Worm (Caenorhabditis elegans) whole organism, L2 larva: ENCODE data around the gene Y97E10AR.1.
A peak's percentile ranks its signal among the peaks of the same experiment; 100 is the strongest.

Experiments used
- C34F6.9 ChIP-seq: fragments of 150-350 bp; optimal IDR thresholded peaks from 2 replicates; lab custom pipeline; 2014; ENCODE audit warnings: missing biosample characterization, missing genetic modification characterization
- R02D3.7 ChIP-seq: fragments of 150-350 bp; optimal IDR thresholded peaks from 2 replicates; lab custom pipeline; 2014; ENCODE audit warnings: missing biosample characterization, missing genetic modification characterization
- Y55F3AM.14 ChIP-seq: fragments of 200-800 bp; sonication (Bioruptor generic); optimal IDR thresholded peaks from 2 replicates; lab custom pipeline; 2018; ENCODE audit warnings: mild to moderate bottlenecking, missing genetic modification characterization, missing compliant biosample characterization
- ZK546.5 ChIP-seq: sonication (generic microtip); optimal IDR thresholded peaks from 2 replicates; lab custom pipeline; 2017; ENCODE audit warnings: missing biosample characterization, missing genetic modification characterization
- aly-2 ChIP-seq: fragments of 150-350 bp; optimal IDR thresholded peaks from 2 replicates; lab custom pipeline; 2014; ENCODE audit warnings: missing biosample characterization, missing genetic modification characterization
- ama-1 ChIP-seq: fragments of 150-350 bp; optimal IDR thresholded peaks from 2 replicates; lab custom pipeline; 2018; ENCODE audit warnings: inconsistent platforms
- blmp-1 ChIP-seq: sonication (generic microtip); optimal IDR thresholded peaks from 2 replicates; lab custom pipeline; 2017; ENCODE audit warnings: missing genetic modification characterization, mild to moderate bottlenecking, missing compliant biosample characterization, antibody characterized with exemption, moderate library complexity; ENCODE audit not compliant: insufficient read depth
- ceh-16 ChIP-seq: fragments of 150-350 bp; optimal IDR thresholded peaks from 2 replicates; lab custom pipeline; 2014; ENCODE audit warnings: missing biosample characterization, missing genetic modification characterization
- ceh-82 ChIP-seq: fragments of 150-350 bp; optimal IDR thresholded peaks from 2 replicates; lab custom pipeline; 2014; ENCODE audit warnings: missing biosample characterization, missing genetic modification characterization
- crh-2 ChIP-seq: sonication (generic microtip); optimal IDR thresholded peaks from 2 replicates; lab custom pipeline; 2017; ENCODE audit warnings: missing biosample characterization, missing genetic modification characterization
- dmd-4 ChIP-seq: sonication (generic microtip); optimal IDR thresholded peaks from 2 replicates; lab custom pipeline; 2017; ENCODE audit warnings: missing biosample characterization, missing genetic modification characterization
- egl-27 ChIP-seq: sonication (generic microtip); optimal IDR thresholded peaks from 3 replicates; lab custom pipeline; 2017; ENCODE audit warnings: missing biosample characterization, missing genetic modification reagents, missing genetic modification characterization
- elt-3 ChIP-seq: sonication (generic microtip); optimal IDR thresholded peaks from 2 replicates; lab custom pipeline; 2017; ENCODE audit warnings: missing biosample characterization, missing genetic modification characterization
- fos-1 ChIP-seq: fragments of 150-350 bp; optimal IDR thresholded peaks from 2 replicates; lab custom pipeline; 2014; ENCODE audit warnings: missing biosample characterization, missing genetic modification characterization
- gmeb-1 ChIP-seq: fragments of 150-350 bp; optimal IDR thresholded peaks from 2 replicates; lab custom pipeline; 2014; ENCODE audit warnings: missing biosample characterization, missing genetic modification characterization
- lin-13 ChIP-seq: fragments of 150-350 bp; optimal IDR thresholded peaks from 2 replicates; lab custom pipeline; 2014; ENCODE audit warnings: missing biosample characterization, missing genetic modification reagents, missing genetic modification characterization
- mbf-1 ChIP-seq: sonication (generic microtip); optimal IDR thresholded peaks from 2 replicates; lab custom pipeline; 2017; ENCODE audit warnings: missing biosample characterization, missing genetic modification characterization
- mdl-1 ChIP-seq, 2 experiments: fragments of 150-350 bp in 1 of 2; sonication (generic microtip) in 1 of 2; optimal IDR thresholded peaks; 2 replicates each; lab custom pipeline; 2017; ENCODE audit warnings: missing biosample characterization in 2 of 2, missing genetic modification characterization in 2 of 2
- nhr-10 ChIP-seq: sonication (generic microtip); optimal IDR thresholded peaks from 2 replicates; lab custom pipeline; 2017; ENCODE audit warnings: missing biosample characterization, missing genetic modification characterization
- nhr-12 ChIP-seq: fragments of 150-350 bp; optimal IDR thresholded peaks from 2 replicates; lab custom pipeline; 2014; ENCODE audit warnings: missing biosample characterization, missing genetic modification characterization
- nhr-129 ChIP-seq: fragments of 150-350 bp; optimal IDR thresholded peaks from 2 replicates; lab custom pipeline; 2014; ENCODE audit warnings: missing biosample characterization, missing genetic modification characterization
- nhr-21 ChIP-seq: fragments of 150-350 bp; optimal IDR thresholded peaks from 2 replicates; lab custom pipeline; 2014; ENCODE audit warnings: missing biosample characterization, missing genetic modification characterization
- nhr-23 ChIP-seq: fragments of 150-350 bp; optimal IDR thresholded peaks from 2 replicates; lab custom pipeline; 2014; ENCODE audit warnings: missing biosample characterization, missing genetic modification reagents, missing genetic modification characterization
- nhr-237 ChIP-seq: fragments of 150-350 bp; optimal IDR thresholded peaks from 2 replicates; lab custom pipeline; 2014; ENCODE audit warnings: missing biosample characterization, missing genetic modification characterization
- nhr-25 ChIP-seq: fragments of 150-350 bp; sonication (generic microtip); optimal IDR thresholded peaks from 3 replicates; lab custom pipeline; 2014; ENCODE audit warnings: missing biosample characterization, missing genetic modification characterization
- nhr-6 ChIP-seq: fragments of 150-350 bp; optimal IDR thresholded peaks from 2 replicates; lab custom pipeline; 2014; ENCODE audit warnings: missing biosample characterization, missing genetic modification characterization
- peb-1 ChIP-seq: fragments of 150-350 bp; optimal IDR thresholded peaks from 2 replicates; lab custom pipeline; 2014; ENCODE audit warnings: missing biosample characterization, missing genetic modification characterization
- sem-4 ChIP-seq: fragments of 150-350 bp; optimal IDR thresholded peaks from 2 replicates; lab custom pipeline; 2014; ENCODE audit warnings: missing biosample characterization, missing genetic modification reagents, missing genetic modification characterization
- sma-3 ChIP-seq: sonication (generic microtip); optimal IDR thresholded peaks from 2 replicates; lab custom pipeline; 2016; ENCODE audit warnings: missing genetic modification reagents, missing genetic modification characterization, missing compliant biosample characterization
- sma-9 ChIP-seq, 2 experiments: fragments of 150-350 bp in 1 of 2; sonication (generic microtip) in 1 of 2; optimal IDR thresholded peaks; 2 replicates each; lab custom pipeline; 2014 to 2016; ENCODE audit warnings: missing genetic modification characterization in 2 of 2, mild to moderate bottlenecking in 1 of 2, missing biosample characterization in 1 of 2, missing compliant biosample characterization in 1 of 2, missing genetic modification reagents in 1 of 2, moderate library complexity in 1 of 2
- snpc-4 ChIP-seq: fragments of 150-350 bp; optimal IDR thresholded peaks from 2 replicates; lab custom pipeline; 2014; ENCODE audit warnings: missing biosample characterization, missing genetic modification characterization
- unc-55 ChIP-seq: fragments of 150-350 bp; sonication (generic microtip); optimal IDR thresholded peaks from 3 replicates; lab custom pipeline; 2014; ENCODE audit warnings: missing biosample characterization, missing genetic modification reagents, missing genetic modification characterization
- zag-1 ChIP-seq: fragments of 150-350 bp; optimal IDR thresholded peaks from 2 replicates; lab custom pipeline; 2014; ENCODE audit warnings: missing biosample characterization, missing genetic modification characterization
- ztf-1 ChIP-seq: fragments of 200-800 bp; sonication (Bioruptor generic); conservative IDR thresholded peaks from 2 replicates; pipeline ENCODE4 v1.3.6; 2022; ENCODE audit warnings: missing genetic modification characterization, missing compliant biosample characterization
- ztf-11 ChIP-seq: sonication (generic microtip); optimal IDR thresholded peaks from 2 replicates; lab custom pipeline; 2017; ENCODE audit warnings: missing biosample characterization, missing genetic modification characterization
- ztf-4 ChIP-seq: fragments of 150-350 bp; optimal IDR thresholded peaks from 2 replicates; lab custom pipeline; 2014; ENCODE audit warnings: missing biosample characterization, missing genetic modification characterization

Y97E10AR.1 gene

ce11 chrV:7955168-7955567 lies 46.1 kb upstream of the Y97E10AR.1 start, which contains the start of gene F26D11.12:
TSS of gene F26D11.12 (minus strand) at chrV:7955312.
- TF ChIP-seq fos-1 (tag; lab: Kevin White, UChicago): peak; percentile 6
- TF ChIP-seq ama-1: no peak
- TF ChIP-seq ztf-11 (tag; lab: Kevin White, UChicago): no peak
- TF ChIP-seq unc-55: peak; percentile 58
- TF ChIP-seq gmeb-1 (tag; lab: Kevin White, UChicago): peak; percentile 59
- TF ChIP-seq nhr-21 (tag; lab: Kevin White, UChicago): no peak
- peak; percentile 43 for TF ChIP-seq crh-2 (tag; lab: Kevin White, UChicago)
- no peak for TF ChIP-seq sma-9 (GFP tag; optimal IDR thresholded peaks at IDR 0.05; lab: Kevin White, UChicago)
- no peak for TF ChIP-seq sma-9 (tag; optimal IDR thresholded peaks at IDR 0.05; lab: Kevin White, UChicago)
- TF ChIP-seq C34F6.9: peak; percentile 18
- peak; percentile 49 for TF ChIP-seq nhr-129 (tag; lab: Kevin White, UChicago)

DNA sequence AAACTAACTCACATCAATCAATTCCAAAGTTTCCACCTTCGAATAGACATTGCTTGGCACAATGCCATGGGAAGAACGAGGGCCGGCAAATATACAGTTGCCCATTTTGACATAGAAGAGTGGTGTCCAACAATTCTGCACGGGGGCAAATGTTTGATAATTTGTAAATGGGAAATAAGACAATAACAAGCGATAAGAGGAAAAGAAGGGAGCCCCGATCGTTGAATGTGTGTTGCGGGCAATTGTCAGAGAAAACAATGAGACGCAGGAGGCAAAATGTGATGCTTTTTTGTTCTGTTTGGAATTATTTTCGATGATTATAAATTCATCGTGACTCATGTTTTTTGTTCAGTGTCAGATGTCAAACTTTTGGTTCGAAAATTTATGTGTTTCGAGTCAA lies 45.0 kb upstream of the Y97E10AR.1 start, which contains the start of gene pals-34:
Gene pals-34 (minus strand): TSS at position 280 of the 400 bp plus-strand sequence.
- TF ChIP-seq nhr-10 (tag; lab: Kevin White, UChicago) (no peak), egl-27 (tag; lab: Kevin White, UChicago) (no peak), nhr-129 (tag; lab: Kevin White, UChicago) (no peak), ztf-11 (tag; lab: Kevin White, UChicago) (no peak), sma-3 (GFP tag; lab: Kevin White, UChicago) (no peak), ZK546.5 (tag; lab: Kevin White, UChicago) (no peak), sem-4 (tag; lab: Kevin White, UChicago) (no peak), ceh-16 (tag; lab: Kevin White, UChicago) (no peak), fos-1 (tag; lab: Kevin White, UChicago) (no peak), nhr-23 (tag; lab: Kevin White, UChicago) (no peak), nhr-237 (tag; lab: Kevin White, UChicago) (no peak), zag-1 (no peak), nhr-25 (tag; lab: Kevin White, UChicago) (no peak), crh-2 (tag; lab: Kevin White, UChicago) (no peak), elt-3 (tag; lab: Kevin White, UChicago) (no peak), Y55F3AM.14 (no peak), nhr-6 (tag; lab: Kevin White, UChicago) (no peak), blmp-1 (no peak)

DNA sequence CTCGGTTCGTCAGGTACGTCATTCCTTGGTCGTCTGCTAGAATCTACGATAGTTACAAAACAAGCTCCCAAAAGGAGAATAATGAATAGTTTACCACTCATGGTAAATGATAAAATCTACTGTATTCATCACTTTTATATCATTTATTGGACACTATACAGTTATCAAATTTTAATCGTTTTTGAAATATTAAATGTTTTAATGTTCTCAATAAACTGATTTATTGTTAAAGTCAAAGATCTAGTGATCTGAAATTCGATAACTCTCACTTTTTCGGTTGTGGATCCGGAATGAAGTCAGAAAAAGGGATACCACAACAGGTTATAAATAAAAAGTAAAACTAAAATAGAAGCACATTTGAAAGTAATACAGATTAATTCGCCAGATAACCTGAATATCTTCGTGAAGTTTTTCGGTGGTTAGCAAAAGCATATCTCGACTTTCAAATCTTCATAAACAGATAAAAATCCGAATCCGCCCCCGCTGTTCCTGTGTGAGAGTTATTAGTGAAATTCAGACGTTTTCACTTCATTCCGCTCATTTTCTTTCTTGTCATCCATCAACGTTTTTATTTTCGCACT lies 42.4 kb upstream of the Y97E10AR.1 start, which contains the start of the genes clec-217 and F26D11.2:
Gene clec-217 (minus strand): TSS at position 101 of the 581 bp plus-strand sequence.
Gene F26D11.2 (plus strand): TSS at position 531 of the 581 bp plus-strand sequence.
- no peak for TF ChIP-seq nhr-12
- TF ChIP-seq ztf-4 (tag; lab: Kevin White, UChicago): no peak
- no peak for TF ChIP-seq nhr-237 (tag; lab: Kevin White, UChicago)
- no peak for TF ChIP-seq mdl-1 (tag; optimal IDR thresholded peaks at IDR 0.05; lab: Kevin White, UChicago)
- TF ChIP-seq lin-13: no peak
- no peak for TF ChIP-seq nhr-6 (tag; lab: Kevin White, UChicago)
- no peak for TF ChIP-seq snpc-4
- TF ChIP-seq mbf-1 (tag; lab: Kevin White, UChicago): no peak
- no peak for TF ChIP-seq peb-1 (tag; lab: Kevin White, UChicago)
- TF ChIP-seq nhr-25 (tag; lab: Kevin White, UChicago): no peak
- TF ChIP-seq Y55F3AM.14: no peak
- no peak for TF ChIP-seq R02D3.7 (tag; lab: Kevin White, UChicago)
- TF ChIP-seq ztf-1 (GFP tag; lab: Robert Waterston, UW): no peak
- TF ChIP-seq, all 48 proteins: peak for 0

ce11 chrV:7964429-7964828 lies 36.8 kb upstream of the Y97E10AR.1 start:
- TF ChIP-seq crh-2 (tag; lab: Kevin White, UChicago): no peak
- TF ChIP-seq nhr-237 (tag; lab: Kevin White, UChicago): no peak
- TF ChIP-seq nhr-129 (tag; lab: Kevin White, UChicago): no peak
- TF ChIP-seq ZK546.5 (tag; lab: Kevin White, UChicago): no peak
- TF ChIP-seq sma-9 (GFP tag; optimal IDR thresholded peaks at IDR 0.05; lab: Kevin White, UChicago): no peak
- no peak for TF ChIP-seq sma-9 (tag; optimal IDR thresholded peaks at IDR 0.05; lab: Kevin White, UChicago)
- TF ChIP-seq aly-2: no peak
- no peak for TF ChIP-seq ceh-82
- TF ChIP-seq gmeb-1 (tag; lab: Kevin White, UChicago): no peak
- no peak for TF ChIP-seq C34F6.9
- no peak for TF ChIP-seq R02D3.7 (tag; lab: Kevin White, UChicago)
- no peak for TF ChIP-seq unc-55
- no peak for TF ChIP-seq ama-1
- TF ChIP-seq dmd-4 (tag; lab: Kevin White, UChicago): no peak
